Worm (Caenorhabditis elegans): Measurements from ENCODE around the gene fbxa-118.

DNA sequence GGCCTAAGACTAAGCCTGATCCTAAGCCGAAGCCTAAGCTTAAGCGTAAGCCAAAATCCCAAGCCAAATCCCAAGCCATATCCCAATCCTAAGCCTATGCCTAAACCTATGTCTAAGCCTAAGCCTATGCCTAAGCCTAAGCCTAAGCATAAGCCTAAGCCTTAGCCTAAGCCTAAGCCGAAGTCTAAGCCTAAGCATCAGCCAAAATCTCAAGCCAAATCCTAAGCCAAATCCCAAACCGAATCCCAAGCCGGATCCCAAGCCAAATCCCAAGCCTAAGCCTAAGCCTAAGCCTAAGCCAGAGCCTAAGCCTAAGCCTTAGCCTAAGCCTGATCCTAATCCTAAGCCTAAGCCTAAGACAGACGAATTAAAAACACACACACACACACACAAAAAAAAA, 30.0 kb downstream of the fbxa-118 start:
- TF ChIP-seq dao-5 (tag; optimal IDR thresholded peaks at IDR 0.05) (no peak), him-1 (tag; optimal IDR thresholded peaks at IDR 0.05) (no peak), W03F9.2 (tag; optimal IDR thresholded peaks at IDR 0.05) (no peak)
